Worm (Caenorhabditis elegans): ENCODE results near the gene tsr-1.

tsr-1 gene

DNA sequence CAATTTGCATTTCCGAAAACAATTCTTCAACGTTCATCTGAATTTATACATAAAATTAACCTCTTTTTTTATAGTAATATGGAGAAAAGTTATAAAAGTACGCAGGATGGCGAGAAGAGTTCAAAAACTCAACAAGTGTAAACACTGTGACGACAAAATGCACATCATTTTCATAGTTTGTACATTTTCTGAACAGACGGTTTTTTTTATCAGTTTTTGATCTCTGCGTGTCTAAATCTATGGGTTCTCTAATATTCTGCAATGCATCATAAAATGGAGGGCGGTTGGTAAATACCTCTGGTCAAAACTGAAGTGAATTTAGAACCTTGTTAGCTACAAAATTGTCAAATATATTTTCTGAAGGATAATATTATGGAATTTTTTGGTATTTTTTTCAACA, 57.7 kb downstream of the tsr-1 start, which contains the start of gene fbxa-4:
Gene fbxa-4, minus strand, starts transcription at position 93 of the 400 bp plus-strand sequence.
- no peak for TF ChIP-seq unc-62 (GFP tag; optimal IDR thresholded peaks at IDR 0.05)

DNA sequence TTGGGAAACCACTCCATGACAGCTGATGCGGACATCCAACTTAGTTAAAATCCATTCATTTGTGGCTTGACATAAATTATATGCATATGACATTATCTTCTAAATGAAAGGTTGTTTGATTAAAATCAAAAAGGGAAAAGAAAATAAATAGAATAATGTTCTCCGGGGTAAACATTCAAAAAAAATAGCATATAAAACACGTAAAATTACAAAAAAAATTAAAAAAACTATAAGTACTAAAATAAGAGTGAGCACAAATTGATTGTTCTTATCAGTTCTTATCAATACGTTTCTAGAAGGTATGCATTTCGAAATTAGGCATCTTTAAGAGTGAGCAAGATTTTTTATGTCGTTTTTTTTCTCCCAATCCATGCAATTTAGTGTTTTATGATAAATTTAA, 60.5 kb downstream of the tsr-1 start, which contains the start of gene fbxa-182:
Gene fbxa-182, minus strand, starts transcription at position 101 of the 400 bp plus-strand sequence.
- TF ChIP-seq unc-62 (GFP tag; optimal IDR thresholded peaks at IDR 0.05), result no peak

DNA sequence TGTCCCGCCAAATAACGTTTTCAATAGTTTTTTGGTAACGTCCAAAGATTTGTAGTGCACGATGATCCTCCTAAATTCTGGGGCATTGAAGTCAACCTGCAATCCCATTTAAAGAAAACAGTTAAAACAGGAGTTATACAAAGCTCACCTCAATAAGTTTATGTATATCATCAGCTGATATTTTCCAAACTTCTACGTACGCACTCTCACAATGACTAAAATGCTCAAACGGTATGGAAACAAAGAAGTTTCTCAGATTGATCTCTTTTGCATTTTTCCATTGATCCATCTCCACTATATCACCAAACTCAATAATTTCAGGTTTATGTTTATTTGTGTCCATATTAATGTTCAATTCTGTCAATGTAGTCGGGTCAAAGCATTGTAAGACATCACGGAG, 61.6 kb downstream of the tsr-1 start:
- TF ChIP-seq unc-62 (GFP tag; optimal IDR thresholded peaks at IDR 0.05), result no peak

DNA sequence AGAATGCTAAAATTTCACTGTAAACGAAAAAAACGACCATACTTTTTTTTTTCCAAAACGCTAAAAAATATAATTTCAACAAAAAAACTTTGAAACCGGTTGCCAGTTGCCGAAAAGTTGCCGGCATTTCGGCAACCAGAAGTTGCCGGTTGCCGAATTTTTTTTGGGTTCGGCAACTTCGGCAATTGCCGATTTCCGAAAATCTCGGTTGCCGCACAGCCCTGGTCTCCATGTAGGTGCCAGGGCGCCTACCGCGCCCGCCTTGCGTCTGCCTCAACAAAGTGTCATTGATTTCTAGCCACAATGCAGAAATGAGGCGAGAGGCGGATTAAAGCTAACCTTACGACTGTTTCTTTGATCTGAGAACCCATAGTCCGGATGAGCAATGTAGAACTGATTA, 62.1 kb downstream of the tsr-1 start:
- TF ChIP-seq unc-62 (GFP tag; optimal IDR thresholded peaks at IDR 0.05), result no peak
